Worm (Caenorhabditis elegans) whole organism, L2 larva: Measurements from ENCODE around the gene F33E11.3.

Source experiments
- C34F6.9 ChIP-seq: fragments of 150-350 bp; optimal IDR thresholded peaks from 2 replicates; lab custom pipeline; 2014; ENCODE audit warnings: missing biosample characterization, missing genetic modification characterization
- R02D3.7 ChIP-seq: fragments of 150-350 bp; optimal IDR thresholded peaks from 2 replicates; lab custom pipeline; 2014; ENCODE audit warnings: missing biosample characterization, missing genetic modification characterization
- Y55F3AM.14 ChIP-seq: fragments of 200-800 bp; sonication (Bioruptor generic); optimal IDR thresholded peaks from 2 replicates; lab custom pipeline; 2018; ENCODE audit warnings: mild to moderate bottlenecking, missing genetic modification characterization, missing compliant biosample characterization
- ZK546.5 ChIP-seq: sonication (generic microtip); optimal IDR thresholded peaks from 2 replicates; lab custom pipeline; 2017; ENCODE audit warnings: missing biosample characterization, missing genetic modification characterization
- ama-1 ChIP-seq: fragments of 150-350 bp; optimal IDR thresholded peaks from 2 replicates; lab custom pipeline; 2018; ENCODE audit warnings: inconsistent platforms
- blmp-1 ChIP-seq: sonication (generic microtip); optimal IDR thresholded peaks from 2 replicates; lab custom pipeline; 2017; ENCODE audit warnings: missing genetic modification characterization, mild to moderate bottlenecking, missing compliant biosample characterization, antibody characterized with exemption, moderate library complexity; ENCODE audit not compliant: insufficient read depth
- ceh-16 ChIP-seq: fragments of 150-350 bp; optimal IDR thresholded peaks from 2 replicates; lab custom pipeline; 2014; ENCODE audit warnings: missing biosample characterization, missing genetic modification characterization
- ceh-82 ChIP-seq: fragments of 150-350 bp; optimal IDR thresholded peaks from 2 replicates; lab custom pipeline; 2014; ENCODE audit warnings: missing biosample characterization, missing genetic modification characterization
- dmd-4 ChIP-seq: sonication (generic microtip); optimal IDR thresholded peaks from 2 replicates; lab custom pipeline; 2017; ENCODE audit warnings: missing biosample characterization, missing genetic modification characterization
- egl-27 ChIP-seq: sonication (generic microtip); optimal IDR thresholded peaks from 3 replicates; lab custom pipeline; 2017; ENCODE audit warnings: missing biosample characterization, missing genetic modification reagents, missing genetic modification characterization
- fos-1 ChIP-seq: fragments of 150-350 bp; optimal IDR thresholded peaks from 2 replicates; lab custom pipeline; 2014; ENCODE audit warnings: missing biosample characterization, missing genetic modification characterization
- gmeb-1 ChIP-seq: fragments of 150-350 bp; optimal IDR thresholded peaks from 2 replicates; lab custom pipeline; 2014; ENCODE audit warnings: missing biosample characterization, missing genetic modification characterization
- lin-11 ChIP-seq: fragments of 150-350 bp; sonication (generic microtip); optimal IDR thresholded peaks from 2 replicates; lab custom pipeline; 2014; ENCODE audit warnings: missing biosample characterization, missing genetic modification characterization, inconsistent platforms, mixed read lengths
- lin-13 ChIP-seq: fragments of 150-350 bp; optimal IDR thresholded peaks from 2 replicates; lab custom pipeline; 2014; ENCODE audit warnings: missing biosample characterization, missing genetic modification reagents, missing genetic modification characterization
- lin-39 ChIP-seq: fragments of 150-350 bp; optimal IDR thresholded peaks from 2 replicates; lab custom pipeline; 2014; ENCODE audit warnings: missing biosample characterization, missing genetic modification reagents, missing genetic modification characterization
- lsy-2 ChIP-seq, 2 experiments: fragments of 150-350 bp in 1 of 2; sonication (generic microtip) in 1 of 2; optimal IDR thresholded peaks; 2 replicates each; lab custom pipeline; 2014 to 2017; ENCODE audit warnings: missing biosample characterization in 2 of 2, missing genetic modification characterization in 2 of 2
- mab-5 ChIP-seq: fragments of 150-350 bp; optimal IDR thresholded peaks from 2 replicates; lab custom pipeline; 2014; ENCODE audit warnings: missing biosample characterization, missing genetic modification characterization
- mdl-1 ChIP-seq, 2 experiments: fragments of 150-350 bp in 1 of 2; sonication (generic microtip) in 1 of 2; optimal IDR thresholded peaks; 2 replicates each; lab custom pipeline; 2017; ENCODE audit warnings: missing biosample characterization in 2 of 2, missing genetic modification characterization in 2 of 2
- nhr-10 ChIP-seq: sonication (generic microtip); optimal IDR thresholded peaks from 2 replicates; lab custom pipeline; 2017; ENCODE audit warnings: missing biosample characterization, missing genetic modification characterization
- nhr-21 ChIP-seq: fragments of 150-350 bp; optimal IDR thresholded peaks from 2 replicates; lab custom pipeline; 2014; ENCODE audit warnings: missing biosample characterization, missing genetic modification characterization
- nhr-23 ChIP-seq: fragments of 150-350 bp; optimal IDR thresholded peaks from 2 replicates; lab custom pipeline; 2014; ENCODE audit warnings: missing biosample characterization, missing genetic modification reagents, missing genetic modification characterization
- nhr-25 ChIP-seq: fragments of 150-350 bp; sonication (generic microtip); optimal IDR thresholded peaks from 3 replicates; lab custom pipeline; 2014; ENCODE audit warnings: missing biosample characterization, missing genetic modification characterization
- nhr-77 ChIP-seq: fragments of 150-350 bp; optimal IDR thresholded peaks from 2 replicates; lab custom pipeline; 2014; ENCODE audit warnings: missing biosample characterization, missing genetic modification characterization
- peb-1 ChIP-seq: fragments of 150-350 bp; optimal IDR thresholded peaks from 2 replicates; lab custom pipeline; 2014; ENCODE audit warnings: missing biosample characterization, missing genetic modification characterization
- sem-4 ChIP-seq: fragments of 150-350 bp; optimal IDR thresholded peaks from 2 replicates; lab custom pipeline; 2014; ENCODE audit warnings: missing biosample characterization, missing genetic modification reagents, missing genetic modification characterization
- sma-3 ChIP-seq: sonication (generic microtip); optimal IDR thresholded peaks from 2 replicates; lab custom pipeline; 2016; ENCODE audit warnings: missing genetic modification reagents, missing genetic modification characterization, missing compliant biosample characterization
- sma-9 ChIP-seq, 2 experiments: fragments of 150-350 bp in 1 of 2; sonication (generic microtip) in 1 of 2; optimal IDR thresholded peaks; 2 replicates each; lab custom pipeline; 2014 to 2016; ENCODE audit warnings: missing genetic modification characterization in 2 of 2, mild to moderate bottlenecking in 1 of 2, missing biosample characterization in 1 of 2, missing compliant biosample characterization in 1 of 2, missing genetic modification reagents in 1 of 2, moderate library complexity in 1 of 2
- unc-55 ChIP-seq: fragments of 150-350 bp; sonication (generic microtip); optimal IDR thresholded peaks from 3 replicates; lab custom pipeline; 2014; ENCODE audit warnings: missing biosample characterization, missing genetic modification reagents, missing genetic modification characterization
- unc-62 ChIP-seq: fragments of 150-350 bp; optimal IDR thresholded peaks from 2 replicates; lab custom pipeline; 2014; ENCODE audit warnings: missing biosample characterization, missing genetic modification reagents, missing genetic modification characterization
- zag-1 ChIP-seq: fragments of 150-350 bp; optimal IDR thresholded peaks from 2 replicates; lab custom pipeline; 2014; ENCODE audit warnings: missing biosample characterization, missing genetic modification characterization
- ztf-1 ChIP-seq: fragments of 200-800 bp; sonication (Bioruptor generic); conservative IDR thresholded peaks from 2 replicates; pipeline ENCODE4 v1.3.6; 2022; ENCODE audit warnings: missing genetic modification characterization, missing compliant biosample characterization
- ztf-11 ChIP-seq: sonication (generic microtip); optimal IDR thresholded peaks from 2 replicates; lab custom pipeline; 2017; ENCODE audit warnings: missing biosample characterization, missing genetic modification characterization
- ztf-4 ChIP-seq: fragments of 150-350 bp; optimal IDR thresholded peaks from 2 replicates; lab custom pipeline; 2014; ENCODE audit warnings: missing biosample characterization, missing genetic modification characterization

Gene F33E11.3

DNA sequence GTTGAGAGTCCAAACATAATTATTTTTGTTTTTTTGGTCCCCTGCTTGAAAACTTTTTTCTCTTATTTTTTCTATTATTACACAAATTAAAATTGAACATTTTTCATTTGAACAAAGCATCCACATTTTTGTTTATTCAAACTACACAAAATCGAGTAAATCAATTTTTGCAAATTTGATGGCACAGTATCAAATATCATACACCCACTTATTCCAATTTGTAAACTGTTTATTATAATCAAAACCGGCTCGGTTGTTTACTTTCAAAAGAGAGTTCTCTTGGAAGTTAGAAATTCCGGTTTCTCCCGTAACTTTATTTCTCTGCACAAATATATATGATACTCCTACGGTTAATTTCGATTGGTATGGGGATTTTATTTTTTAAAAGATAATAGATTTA is 36.5 kb downstream of the F33E11.3 start, which contains the start of gene lgc-26:
lgc-26 (plus strand) TSS at position 301 of the 400 bp plus-strand sequence.
- no peak for TF ChIP-seq ztf-1 (GFP tag; lab: Robert Waterston, UW)
- TF ChIP-seq unc-62 (GFP tag; lab: Kevin White, UChicago): no peak
- no peak for TF ChIP-seq nhr-25 (tag; lab: Kevin White, UChicago)
- no peak for TF ChIP-seq nhr-10 (tag; lab: Kevin White, UChicago)
- TF ChIP-seq ceh-82 (tag; lab: Kevin White, UChicago): no peak
- no peak for TF ChIP-seq mab-5 (tag; lab: Kevin White, UChicago)

DNA sequence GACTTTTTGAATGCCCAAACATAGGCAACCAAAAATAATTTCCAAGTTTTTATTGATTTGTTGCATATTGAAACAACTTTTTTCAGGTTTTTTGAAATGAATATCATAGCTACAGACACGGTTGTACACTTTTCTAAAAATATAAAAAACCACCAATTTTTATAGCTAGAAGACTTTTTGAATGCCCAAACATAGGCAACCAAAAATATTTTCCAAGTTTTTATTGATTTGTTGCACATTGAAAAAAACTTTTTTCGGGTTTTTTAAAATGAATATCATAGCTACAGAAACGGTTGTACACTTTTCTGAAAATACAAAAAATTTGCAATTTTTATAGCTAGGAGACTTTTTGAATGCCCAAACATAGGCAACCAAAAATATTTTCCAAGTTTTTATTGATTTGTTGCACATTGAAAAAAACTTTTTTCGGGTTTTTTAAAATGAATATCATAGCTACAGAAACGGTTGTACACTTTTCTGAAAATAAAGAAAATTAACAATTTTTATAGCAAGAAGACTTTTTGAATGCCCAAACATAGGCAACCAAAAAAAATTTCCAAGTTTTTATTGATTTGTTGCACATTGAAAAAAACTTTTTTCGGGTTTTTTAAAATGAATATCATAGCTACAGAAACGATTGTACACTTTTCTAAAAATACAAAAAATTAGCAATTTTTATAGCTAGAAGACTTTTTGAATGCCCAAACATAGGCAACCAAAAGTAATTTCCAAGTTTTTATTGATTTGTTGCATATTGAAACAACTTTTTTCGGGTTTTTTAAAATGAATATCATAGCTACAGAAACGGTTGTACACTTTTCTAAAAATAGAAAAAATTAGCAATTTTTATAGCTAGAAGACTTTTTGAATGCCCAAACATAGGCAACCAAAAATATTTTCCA is 39.2 kb downstream of the F33E11.3 start:
- TF ChIP-seq R02D3.7 (tag; lab: Kevin White, UChicago) (peak; percentile 51), mdl-1 (tag; optimal IDR thresholded peaks at IDR 0.05; lab: Kevin White, UChicago) (peak in 1 of 2 experiments; percentile 52)

- TF ChIP-seq gmeb-1 (tag; lab: Kevin White, UChicago): peak; percentile 36
- TF ChIP-seq lsy-2 (tag; optimal IDR thresholded peaks at IDR 0.05; lab: Kevin White, UChicago): no peak
These were observed 44.2 kb downstream of the F33E11.3 start for ce11 chrV:260334-260733.

- TF ChIP-seq ztf-1 (GFP tag; lab: Robert Waterston, UW) (no peak), sma-9 (GFP tag; optimal IDR thresholded peaks at IDR 0.05; lab: Kevin White, UChicago) (no peak), sma-9 (tag; optimal IDR thresholded peaks at IDR 0.05; lab: Kevin White, UChicago) (no peak), unc-62 (GFP tag; lab: Kevin White, UChicago) (no peak), lin-11 (tag; lab: Kevin White, UChicago) (no peak), ama-1 (lab: Kevin White, UChicago) (no peak), ceh-16 (no peak), sma-3 (GFP tag; lab: Kevin White, UChicago) (no peak), ZK546.5 (tag; lab: Kevin White, UChicago) (no peak), lin-13 (GFP tag; lab: Kevin White, UChicago) (no peak), Y55F3AM.14 (GFP tag; lab: Kevin White, UChicago) (no peak), nhr-77 (tag; lab: Kevin White, UChicago) (no peak), ztf-4 (tag; lab: Kevin White, UChicago) (no peak), nhr-25 (tag; lab: Kevin White, UChicago) (no peak), ceh-82 (tag; lab: Kevin White, UChicago) (no peak), peb-1 (tag; lab: Kevin White, UChicago) (no peak), nhr-21 (tag; lab: Kevin White, UChicago) (no peak)
These were observed 45.8 kb downstream of the F33E11.3 start, which contains the start of gene nhr-204 for ce11 chrV:258730-259129. nhr-204 (minus strand) TSS chrV:258830.

DNA sequence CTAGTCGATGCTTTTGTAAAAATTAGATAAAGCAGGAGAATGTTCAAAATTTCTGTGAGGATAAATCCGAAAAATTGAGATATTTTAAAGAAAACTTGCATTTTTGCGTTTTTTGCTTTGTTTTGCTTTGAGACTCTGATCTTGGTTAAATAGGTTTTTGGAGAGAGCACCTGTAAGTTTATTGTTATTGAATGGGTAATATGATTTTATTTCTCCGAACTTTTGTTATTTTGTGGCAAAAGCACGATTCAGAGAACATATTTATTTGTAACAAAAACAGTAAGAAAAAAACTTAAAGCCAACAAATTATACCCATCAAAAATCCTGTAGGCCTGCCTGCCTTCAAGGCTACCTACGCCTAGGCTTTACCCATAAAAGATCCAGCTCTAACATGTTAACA is 49.9 kb downstream of the F33E11.3 start, which contains the start of gene str-121:
str-121 (minus strand) TSS at position 101 of the 400 bp plus-strand sequence.
- no peak for TF ChIP-seq fos-1 (tag; lab: Kevin White, UChicago)
- no peak for TF ChIP-seq dmd-4 (tag; lab: Kevin White, UChicago)
- no peak for TF ChIP-seq nhr-23 (tag; lab: Kevin White, UChicago)
- TF ChIP-seq blmp-1 (tag; lab: Kevin White, UChicago): no peak
- TF ChIP-seq egl-27 (tag; lab: Kevin White, UChicago): no peak
- TF ChIP-seq sma-3 (GFP tag; lab: Kevin White, UChicago): no peak
- TF ChIP-seq ztf-11 (tag; lab: Kevin White, UChicago): no peak
- no peak for TF ChIP-seq sma-9 (GFP tag; optimal IDR thresholded peaks at IDR 0.05; lab: Kevin White, UChicago)
- TF ChIP-seq sma-9 (tag; optimal IDR thresholded peaks at IDR 0.05; lab: Kevin White, UChicago): no peak
- no peak for TF ChIP-seq lin-13 (GFP tag; lab: Kevin White, UChicago)
- no peak for TF ChIP-seq unc-55 (GFP tag; lab: Kevin White, UChicago)
- TF ChIP-seq mab-5 (tag; lab: Kevin White, UChicago): no peak
- no peak for TF ChIP-seq unc-62 (GFP tag; lab: Kevin White, UChicago)
- no peak for TF ChIP-seq ztf-1 (GFP tag; lab: Robert Waterston, UW)
- TF ChIP-seq sem-4: no peak
- TF ChIP-seq zag-1: no peak
- no peak for TF ChIP-seq lin-39 (tag; lab: Kevin White, UChicago)
- no peak for TF ChIP-seq R02D3.7 (tag; lab: Kevin White, UChicago)
- no peak for TF ChIP-seq C34F6.9
